Fruit fly (Drosophila melanogaster) whole organism, embryonic: ENCODE measurements around the gene CG33160.

ENCODE experiments used
- Bgb ChIP-seq: fragments of 200-800 bp; sonication (Bioruptor generic); IDR thresholded peaks from 2 replicates; pipeline ENCODE4 v1.3.6; 2022; ENCODE audit warnings: missing biosample characterization, missing genetic modification characterization; ENCODE audit not compliant: partially characterized antibody
- CG11504 ChIP-seq: fragments of 200-800 bp; sonication (Bioruptor generic); optimal IDR thresholded peaks from 3 replicates; lab custom pipeline; 2019; ENCODE audit warnings: missing biosample characterization, mild to moderate bottlenecking, missing genetic modification characterization, moderate library complexity
- CG12155 ChIP-seq: fragments of 200-800 bp; sonication (Bioruptor generic); optimal IDR thresholded peaks from 3 replicates; lab custom pipeline; 2016; ENCODE audit warnings: missing biosample characterization, missing genetic modification characterization
- CG12219 ChIP-seq: fragments of 200-800 bp; sonication (Bioruptor generic); optimal IDR thresholded peaks from 3 replicates; lab custom pipeline; 2018; ENCODE audit warnings: missing biosample characterization, mild to moderate bottlenecking, missing genetic modification characterization
- CG13123 ChIP-seq: fragments of 200-800 bp; sonication (Bioruptor generic); optimal IDR thresholded peaks from 2 replicates; lab custom pipeline; 2016; ENCODE audit warnings: missing biosample characterization, missing genetic modification characterization
- CG13894 ChIP-seq: fragments of 200-800 bp; sonication (Bioruptor generic); optimal IDR thresholded peaks from 3 replicates; lab custom pipeline; 2018; ENCODE audit warnings: missing biosample characterization, mild to moderate bottlenecking, missing genetic modification characterization, moderate library complexity
- CG1529 ChIP-seq: fragments of 200-800 bp; sonication (Bioruptor generic); optimal IDR thresholded peaks from 3 replicates; lab custom pipeline; 2018; ENCODE audit warnings: missing biosample characterization, missing genetic modification characterization
- CG16813 ChIP-seq: fragments of 200-800 bp; sonication (Bioruptor generic); IDR thresholded peaks from 3 replicates; pipeline ENCODE4 v1.3.6; 2022; ENCODE audit warnings: missing biosample characterization, missing genetic modification characterization; ENCODE audit not compliant: partially characterized antibody
- CG18599 ChIP-seq: fragments of 200-800 bp; sonication (Bioruptor generic); optimal IDR thresholded peaks from 3 replicates; lab custom pipeline; 2017; ENCODE audit warnings: missing biosample characterization, missing genetic modification characterization, mild to moderate bottlenecking, moderate library complexity, missing genetic modification reagents
- CG2129 ChIP-seq: fragments of 200-800 bp; sonication (Bioruptor generic); IDR thresholded peaks from 2 replicates; pipeline ENCODE4 v1.3.6; 2022; ENCODE audit warnings: missing biosample characterization, missing genetic modification characterization; ENCODE audit not compliant: partially characterized antibody
- CG34422 ChIP-seq: fragments of 200-800 bp; sonication (Bioruptor generic); IDR thresholded peaks from 3 replicates; pipeline ENCODE4 v1.3.6; 2022; ENCODE audit warnings: missing biosample characterization, missing genetic modification characterization
- CG42726 ChIP-seq: fragments of 200-800 bp; sonication (Bioruptor generic); IDR thresholded peaks from 2 replicates; pipeline ENCODE4 v1.3.6; 2022; ENCODE audit warnings: missing biosample characterization, missing genetic modification characterization; ENCODE audit not compliant: partially characterized antibody
- CG4707 ChIP-seq: fragments of 200-800 bp; sonication (Bioruptor generic); optimal IDR thresholded peaks from 2 replicates; lab custom pipeline; 2018; ENCODE audit warnings: missing biosample characterization, mild to moderate bottlenecking, missing genetic modification characterization, moderate library complexity
- CG4730 ChIP-seq: fragments of 200-800 bp; sonication (Bioruptor generic); IDR thresholded peaks from 2 replicates; pipeline ENCODE4 v1.3.6; 2022; ENCODE audit warnings: missing biosample characterization, missing genetic modification characterization
- CG6791 ChIP-seq: fragments of 200-800 bp; sonication (Bioruptor generic); IDR thresholded peaks from 3 replicates; pipeline ENCODE4 v1.3.6; 2022; ENCODE audit warnings: missing biosample characterization, missing genetic modification characterization; ENCODE audit not compliant: partially characterized antibody
- CG7963 ChIP-seq: fragments of 200-800 bp; sonication (Bioruptor generic); IDR thresholded peaks from 3 replicates; pipeline ENCODE4 v1.3.6; 2022; ENCODE audit warnings: missing biosample characterization, missing genetic modification characterization; ENCODE audit not compliant: partially characterized antibody
- CG7987 ChIP-seq: fragments of 200-800 bp; sonication (Bioruptor generic); optimal IDR thresholded peaks from 2 replicates; lab custom pipeline; 2018; ENCODE audit warnings: missing biosample characterization, mild to moderate bottlenecking, missing genetic modification characterization, moderate library complexity
- CG9876 ChIP-seq: fragments of 200-800 bp; sonication (Bioruptor generic); optimal IDR thresholded peaks from 2 replicates; lab custom pipeline; 2016; ENCODE audit warnings: missing biosample characterization, missing genetic modification characterization
- Camta ChIP-seq: fragments of 200-800 bp; sonication (Bioruptor generic); optimal IDR thresholded peaks from 2 replicates; lab custom pipeline; 2016; ENCODE audit warnings: missing biosample characterization, missing genetic modification characterization
- Dbx ChIP-seq: fragments of 200-800 bp; sonication (Bioruptor generic); IDR thresholded peaks from 3 replicates; pipeline ENCODE4 v1.3.6; 2022; ENCODE audit warnings: missing biosample characterization, missing genetic modification characterization
- Dip3 ChIP-seq: fragments of 200-800 bp; sonication (Bioruptor generic); optimal IDR thresholded peaks from 3 replicates; lab custom pipeline; 2016; ENCODE audit warnings: missing biosample characterization, missing genetic modification characterization
- Dll ChIP-seq: fragments of 200-800 bp; sonication (Bioruptor generic); IDR thresholded peaks from 4 replicates; pipeline ENCODE4 v1.3.6; 2022; ENCODE audit warnings: missing biosample characterization, missing genetic modification characterization; ENCODE audit not compliant: partially characterized antibody
- Dp ChIP-seq: fragments of 200-800 bp; sonication (Bioruptor generic); optimal IDR thresholded peaks from 2 replicates; lab custom pipeline; 2018; ENCODE audit warnings: missing biosample characterization, mild to moderate bottlenecking, missing genetic modification characterization, moderate library complexity
- E2f2 ChIP-seq: fragments of 200-800 bp; sonication (Bioruptor generic); IDR thresholded peaks from 2 replicates; pipeline ENCODE4 v1.3.6; 2022; ENCODE audit warnings: missing biosample characterization, missing genetic modification characterization
- HLH4C ChIP-seq: fragments of 200-800 bp; sonication (Bioruptor generic); IDR thresholded peaks from 3 replicates; pipeline ENCODE4 v1.3.6; 2022; ENCODE audit warnings: missing biosample characterization, missing genetic modification characterization; ENCODE audit not compliant: partially characterized antibody
- HLH54F ChIP-seq: fragments of 200-800 bp; sonication (Bioruptor generic); optimal IDR thresholded peaks from 3 replicates; lab custom pipeline; 2016; ENCODE audit warnings: missing biosample characterization, missing genetic modification characterization
- Jarid2 ChIP-seq: fragments of 200-800 bp; sonication (Bioruptor generic); optimal IDR thresholded peaks from 3 replicates; lab custom pipeline; 2017; ENCODE audit warnings: mild to moderate bottlenecking, missing biosample characterization, missing genetic modification reagents, missing genetic modification characterization
- MESR4 ChIP-seq: fragments of 200-800 bp; sonication (Bioruptor generic); optimal IDR thresholded peaks from 2 replicates; lab custom pipeline; 2018; ENCODE audit warnings: missing biosample characterization, mild to moderate bottlenecking, missing genetic modification characterization, moderate library complexity
- MTF-1 ChIP-seq: fragments of 200-800 bp; sonication (Bioruptor generic); optimal IDR thresholded peaks from 2 replicates; lab custom pipeline; 2018; ENCODE audit warnings: missing biosample characterization, mild to moderate bottlenecking, missing genetic modification characterization, borderline replicate concordance
- Med ChIP-seq: fragments of 200-800 bp; sonication (Bioruptor generic); peaks from one replicate; lab custom pipeline; 2016; ENCODE audit warnings: missing biosample characterization, missing genetic modification characterization, mild to moderate bottlenecking, inconsistent platforms, moderate library complexity
- Scr ChIP-seq: fragments of 200-800 bp; sonication (Bioruptor generic); IDR thresholded peaks from 2 replicates; pipeline ENCODE4 v1.3.6; 2022; ENCODE audit warnings: missing biosample characterization, missing genetic modification characterization; ENCODE audit not compliant: partially characterized antibody
- az2 ChIP-seq: fragments of 200-800 bp; sonication (Bioruptor generic); optimal IDR thresholded peaks from 3 replicates; lab custom pipeline; 2016; ENCODE audit warnings: missing biosample characterization, missing genetic modification characterization
- bbx ChIP-seq: fragments of 200-800 bp; sonication (Bioruptor generic); IDR thresholded peaks from 2 replicates; pipeline ENCODE4 v1.3.6; 2022; ENCODE audit warnings: missing biosample characterization, missing genetic modification characterization; ENCODE audit not compliant: partially characterized antibody
- bsh ChIP-seq, 2 experiments: fragments of 200-800 bp; sonication (Bioruptor generic); optimal IDR thresholded peaks; 2 replicates each; lab custom pipeline; 2017 to 2018; ENCODE audit warnings: mild to moderate bottlenecking in 2 of 2, missing biosample characterization in 2 of 2, missing genetic modification characterization in 2 of 2, moderate library complexity in 1 of 2
- cad ChIP-seq: fragments of >200 bp; optimal IDR thresholded peaks from 2 replicates; lab custom pipeline; 2017; ENCODE audit warnings: missing biosample characterization, missing genetic modification characterization
- danr ChIP-seq: fragments of 200-800 bp; sonication (Bioruptor generic); IDR thresholded peaks from 2 replicates; pipeline ENCODE4 v1.3.6; 2022; ENCODE audit warnings: missing biosample characterization, missing genetic modification characterization
- hbn ChIP-seq: fragments of 200-800 bp; sonication (Bioruptor generic); IDR thresholded peaks from 2 replicates; pipeline ENCODE4 v1.3.6; 2022; ENCODE audit warnings: missing biosample characterization, missing genetic modification characterization; ENCODE audit not compliant: partially characterized antibody
- hkb ChIP-seq, 2 experiments: fragments of 200-800 bp in 1 of 2; fragments of >200 bp in 1 of 2; sonication (Bioruptor generic) in 1 of 2; IDR thresholded peaks in 1 of 2; optimal IDR thresholded peaks in 1 of 2; 2 replicates each; pipeline versions ENCODE4 v1.3.6 to Lab custom; 2017 to 2022; ENCODE audit warnings: missing biosample characterization in 1 of 2, missing genetic modification characterization in 1 of 2
- inv ChIP-seq: fragments of 200-800 bp; sonication (Bioruptor generic); IDR thresholded peaks from 2 replicates; pipeline ENCODE4 v1.3.6; 2022; ENCODE audit warnings: missing biosample characterization, missing genetic modification characterization; ENCODE audit not compliant: partially characterized antibody
- knrl ChIP-seq: fragments of 200-800 bp; sonication (Bioruptor generic); IDR thresholded peaks from 3 replicates; pipeline ENCODE4 v1.3.6; 2022; ENCODE audit warnings: missing biosample characterization, missing genetic modification characterization; ENCODE audit not compliant: partially characterized antibody
- nerfin-2 ChIP-seq: fragments of 200-800 bp; sonication (Bioruptor generic); IDR thresholded peaks from 2 replicates; pipeline ENCODE4 v1.3.6; 2022; ENCODE audit warnings: missing biosample characterization, missing genetic modification characterization; ENCODE audit not compliant: partially characterized antibody
- pum ChIP-seq: fragments of 200-800 bp; sonication (Bioruptor generic); optimal IDR thresholded peaks from 2 replicates; lab custom pipeline; 2016; ENCODE audit warnings: missing biosample characterization, missing genetic modification characterization
- sc ChIP-seq, 3 experiments: fragments of >200 bp in 2 of 3; fragments of 200-800 bp in 1 of 3; sonication (Bioruptor generic) in 1 of 3; optimal IDR thresholded peaks; 2 replicates in 2 of 3; 3 replicates in 1 of 3; lab custom pipeline; 2017; ENCODE audit warnings: mild to moderate bottlenecking in 1 of 3, missing biosample characterization in 1 of 3, missing genetic modification characterization in 1 of 3, missing genetic modification reagents in 1 of 3
- sens-2 ChIP-seq: fragments of 200-800 bp; sonication (Bioruptor generic); IDR thresholded peaks from 2 replicates; pipeline ENCODE4 v1.3.6; 2022; ENCODE audit warnings: missing biosample characterization, missing genetic modification characterization
- slbo ChIP-seq: fragments of 200-800 bp; sonication (Bioruptor generic); IDR thresholded peaks from 2 replicates; pipeline ENCODE4 v1.3.6; 2022; ENCODE audit warnings: missing biosample characterization, missing genetic modification characterization
- vnd ChIP-seq: fragments of 200-800 bp; sonication (Bioruptor generic); IDR thresholded peaks from 3 replicates; pipeline ENCODE4 v1.3.6; 2022; ENCODE audit warnings: missing biosample characterization, missing genetic modification characterization; ENCODE audit not compliant: partially characterized antibody
- wdn ChIP-seq: fragments of 200-800 bp; sonication (Bioruptor generic); IDR thresholded peaks from 2 replicates; pipeline ENCODE4 v1.3.6; 2022; ENCODE audit warnings: missing biosample characterization, missing genetic modification characterization

The CG33160 gene

dm6 chr3L:3192333-3192894 is 13.7 kb downstream of the CG33160 start, which contains the start of gene CG14965 (continued):
- TF ChIP-seq CG4707 (no peak), CG18599 (no peak), Dp (peak; percentile 81), az2 (GFP tag; lab: Kevin White, UChicago) (no peak), bbx (GFP tag; lab: Robert Waterston, UW) (peak; percentile 79), hkb (optimal IDR thresholded peaks at IDR 0.05; lab: Kevin White, UChicago) (peak; percentile 34), hkb (GFP tag; IDR thresholded peaks at IDR 0.05; lab: Robert Waterston, UW) (no peak), CG13123 (GFP tag; lab: Kevin White, UChicago) (no peak), CG16813 (GFP tag; lab: Robert Waterston, UW) (peak; percentile 90), inv (peak; percentile 86), Camta (no peak), CG11504 (tag; lab: Kevin White, UChicago) (no peak), CG12219 (GFP tag; lab: Kevin White, UChicago) (no peak), CG1529 (no peak), HLH4C (peak; percentile 91), CG2129 (GFP tag; lab: Robert Waterston, UW) (peak; percentile 86), bsh (GFP tag; optimal IDR thresholded peaks at IDR 0.05; lab: Kevin White, UChicago) (no peak), MTF-1 (GFP tag; lab: Kevin White, UChicago) (no peak), sens-2 (GFP tag; lab: Robert Waterston, UW) (no peak), Dll (GFP tag; lab: Robert Waterston, UW) (peak; percentile 97), danr (GFP tag; lab: Robert Waterston, UW) (no peak), Dbx (no peak), hbn (GFP tag; lab: Robert Waterston, UW) (peak; percentile 86), CG6791 (GFP tag; lab: Robert Waterston, UW) (peak; percentile 86), nerfin-2 (GFP tag; lab: Robert Waterston, UW) (peak; percentile 90), Scr (GFP tag; lab: Robert Waterston, UW) (peak; percentile 94), Dip3 (no peak), CG13894 (no peak), wdn (no peak), knrl (GFP tag; lab: Robert Waterston, UW) (peak; percentile 91), cad (GFP tag; lab: Kevin White, UChicago) (no peak), CG7963 (peak; percentile 72), CG9876 (GFP tag; lab: Kevin White, UChicago) (no peak), pum (GFP tag; lab: Kevin White, UChicago) (no peak), slbo (GFP tag; lab: Robert Waterston, UW) (no peak), HLH54F (GFP tag; lab: Kevin White, UChicago) (no peak), sc (optimal IDR thresholded peaks at IDR 0.05; lab: Kevin White, UChicago) (no peak), sc (GFP tag; optimal IDR thresholded peaks at IDR 0.05; lab: Kevin White, UChicago) (no peak), Med (GFP tag; lab: Kevin White, UChicago) (peak; percentile 2), CG12155 (GFP tag; lab: Kevin White, UChicago) (no peak), Bgb (peak; percentile 89), MESR4 (GFP tag; lab: Kevin White, UChicago) (peak; percentile 20), CG42726 (GFP tag; lab: Robert Waterston, UW) (peak; percentile 27; the same call in 1 of the 2 replicates), CG7987 (GFP tag; lab: Kevin White, UChicago) (no peak), E2f2 (GFP tag; lab: Robert Waterston, UW) (peak; percentile 42), Jarid2 (GFP tag; lab: Kevin White, UChicago) (no peak), CG34422 (GFP tag; lab: Robert Waterston, UW) (no peak), CG4730 (GFP tag; lab: Robert Waterston, UW) (no peak), vnd (GFP tag; lab: Robert Waterston, UW) (peak; percentile 87)
